Fruit fly (Drosophila melanogaster) whole organism, embryonic: ENCODE data around the gene CG13829.

ENCODE experiments used
- Atf-2 ChIP-seq: fragments of 200-800 bp; sonication (Bioruptor generic); optimal IDR thresholded peaks from 2 replicates; lab custom pipeline; 2016; ENCODE audit warnings: missing biosample characterization, missing genetic modification characterization
- CG10431 ChIP-seq: fragments of 200-800 bp; sonication (Bioruptor generic); optimal IDR thresholded peaks from 3 replicates; lab custom pipeline; 2018; ENCODE audit warnings: missing biosample characterization, mild to moderate bottlenecking, missing genetic modification characterization
- CG10654 ChIP-seq: fragments of 200-800 bp; sonication (Bioruptor generic); optimal IDR thresholded peaks from 2 replicates; lab custom pipeline; 2016; ENCODE audit warnings: missing biosample characterization, missing genetic modification characterization
- CG11560 ChIP-seq: fragments of 200-800 bp; sonication (Bioruptor generic); IDR thresholded peaks from 3 replicates; pipeline ENCODE4 v1.3.6; 2022; ENCODE audit warnings: missing biosample characterization, missing genetic modification characterization
- CG11696 ChIP-seq: fragments of 200-800 bp; sonication (Bioruptor generic); IDR thresholded peaks from 2 replicates; pipeline ENCODE4 v1.3.6; 2022; ENCODE audit warnings: missing biosample characterization, missing genetic modification characterization
- CG13287 ChIP-seq: fragments of 200-800 bp; sonication (Bioruptor generic); IDR thresholded peaks from 2 replicates; pipeline ENCODE4 v1.3.6; 2022; ENCODE audit warnings: missing biosample characterization, missing genetic modification characterization; ENCODE audit not compliant: partially characterized antibody
- CG14667 ChIP-seq: fragments of 200-800 bp; sonication (Bioruptor generic); IDR thresholded peaks from 2 replicates; pipeline ENCODE4 v1.3.6; 2022; ENCODE audit warnings: missing biosample characterization, missing genetic modification characterization
- CG15269 ChIP-seq: fragments of 200-800 bp; sonication (Bioruptor generic); optimal IDR thresholded peaks from 2 replicates; lab custom pipeline; 2018; ENCODE audit warnings: missing biosample characterization, mild to moderate bottlenecking, missing genetic modification characterization, moderate library complexity
- CG15696 ChIP-seq: fragments of 200-800 bp; sonication (Bioruptor generic); optimal IDR thresholded peaks from 2 replicates; lab custom pipeline; 2019; ENCODE audit warnings: missing biosample characterization, mild to moderate bottlenecking, missing genetic modification characterization, moderate library complexity
- CG1647 ChIP-seq: fragments of 200-800 bp; sonication (Bioruptor generic); optimal IDR thresholded peaks from 3 replicates; lab custom pipeline; 2016; ENCODE audit warnings: missing biosample characterization, missing genetic modification characterization
- CG16863 ChIP-seq: fragments of 200-800 bp; sonication (Bioruptor generic); optimal IDR thresholded peaks from 3 replicates; lab custom pipeline; 2016; ENCODE audit warnings: missing biosample characterization, missing genetic modification characterization
- CG17802 ChIP-seq: fragments of 200-800 bp; sonication (Bioruptor generic); optimal IDR thresholded peaks from 2 replicates; lab custom pipeline; 2018; ENCODE audit warnings: missing biosample characterization, mild to moderate bottlenecking, missing genetic modification characterization, moderate library complexity
- CG18011 ChIP-seq: fragments of 200-800 bp; sonication (Bioruptor generic); optimal IDR thresholded peaks from 2 replicates; lab custom pipeline; 2017; ENCODE audit warnings: missing biosample characterization, missing genetic modification characterization, mild to moderate bottlenecking, moderate library complexity, missing genotype
- CG18476 ChIP-seq: fragments of 200-800 bp; sonication (Bioruptor generic); optimal IDR thresholded peaks from 2 replicates; lab custom pipeline; 2016; ENCODE audit warnings: missing biosample characterization, mild to moderate bottlenecking, missing genetic modification characterization
- CG18599 ChIP-seq: fragments of 200-800 bp; sonication (Bioruptor generic); optimal IDR thresholded peaks from 3 replicates; lab custom pipeline; 2017; ENCODE audit warnings: missing biosample characterization, missing genetic modification characterization, mild to moderate bottlenecking, moderate library complexity, missing genetic modification reagents
- CG2889 ChIP-seq: fragments of 200-800 bp; sonication (Bioruptor generic); IDR thresholded peaks from 3 replicates; pipeline ENCODE4 v1.3.6; 2022; ENCODE audit warnings: missing biosample characterization, missing genetic modification characterization
- CG31388 ChIP-seq: fragments of 200-800 bp; sonication (Bioruptor generic); optimal IDR thresholded peaks from 2 replicates; lab custom pipeline; 2016; ENCODE audit warnings: missing biosample characterization, missing genetic modification characterization
- CG31441 ChIP-seq: fragments of 200-800 bp; sonication (Bioruptor generic); IDR thresholded peaks from 2 replicates; pipeline ENCODE4 v1.3.6; 2022; ENCODE audit warnings: missing biosample characterization, missing genetic modification characterization
- CG3407 ChIP-seq: fragments of 200-800 bp; sonication (Bioruptor generic); optimal IDR thresholded peaks from 2 replicates; lab custom pipeline; 2018; ENCODE audit warnings: missing biosample characterization, mild to moderate bottlenecking, missing genetic modification characterization
- CG34422 ChIP-seq: fragments of 200-800 bp; sonication (Bioruptor generic); IDR thresholded peaks from 3 replicates; pipeline ENCODE4 v1.3.6; 2022; ENCODE audit warnings: missing biosample characterization, missing genetic modification characterization
- CG4424 ChIP-seq: fragments of 200-800 bp; sonication (Bioruptor generic); optimal IDR thresholded peaks from 3 replicates; lab custom pipeline; 2016; ENCODE audit warnings: missing biosample characterization, missing genetic modification characterization
- CG4730 ChIP-seq: fragments of 200-800 bp; sonication (Bioruptor generic); IDR thresholded peaks from 2 replicates; pipeline ENCODE4 v1.3.6; 2022; ENCODE audit warnings: missing biosample characterization, missing genetic modification characterization
- CG4854 ChIP-seq: fragments of 200-800 bp; sonication (Bioruptor generic); optimal IDR thresholded peaks from 2 replicates; lab custom pipeline; 2016; ENCODE audit warnings: missing biosample characterization, missing genetic modification characterization, inconsistent platforms
- CG7839 ChIP-seq: fragments of 200-800 bp; sonication (Bioruptor generic); optimal IDR thresholded peaks from 3 replicates; lab custom pipeline; 2018; ENCODE audit warnings: missing biosample characterization, mild to moderate bottlenecking, missing genetic modification characterization, moderate library complexity
- CG8281 ChIP-seq: fragments of 200-800 bp; sonication (Bioruptor generic); optimal IDR thresholded peaks from 2 replicates; lab custom pipeline; 2018; ENCODE audit warnings: missing biosample characterization, mild to moderate bottlenecking, missing genetic modification characterization, moderate library complexity
- CG8765 ChIP-seq: fragments of 200-800 bp; sonication (Bioruptor generic); IDR thresholded peaks from 2 replicates; pipeline ENCODE4 v1.3.6; 2022; ENCODE audit warnings: missing biosample characterization, missing genetic modification characterization
- CHES-1-like ChIP-seq: fragments of 200-800 bp; sonication (Bioruptor generic); optimal IDR thresholded peaks from 2 replicates; lab custom pipeline; 2016; ENCODE audit warnings: missing biosample characterization, missing genetic modification characterization
- Elba2 ChIP-seq: fragments of 200-800 bp; sonication (Bioruptor generic); optimal IDR thresholded peaks from 3 replicates; lab custom pipeline; 2016; ENCODE audit warnings: missing biosample characterization, missing genetic modification characterization
- Hr78 ChIP-seq, 2 experiments: fragments of 200-800 bp in 1 of 2; fragments of >200 bp in 1 of 2; sonication (Bioruptor generic) in 1 of 2; optimal IDR thresholded peaks; 2 replicates each; lab custom pipeline; 2017 to 2019; ENCODE audit warnings: missing biosample characterization in 2 of 2, missing genetic modification characterization in 2 of 2, mild to moderate bottlenecking in 1 of 2, moderate library complexity in 1 of 2
- Oli ChIP-seq: fragments of 200-800 bp; sonication (Bioruptor generic); optimal IDR thresholded peaks from 2 replicates; lab custom pipeline; 2018; ENCODE audit warnings: missing biosample characterization, mild to moderate bottlenecking, missing genetic modification characterization, moderate library complexity
- Ravus ChIP-seq: fragments of 200-800 bp; sonication (Bioruptor generic); IDR thresholded peaks from 2 replicates; pipeline ENCODE4 v1.3.6; 2022; ENCODE audit warnings: missing biosample characterization, missing genetic modification characterization
- amos ChIP-seq: fragments of 200-800 bp; sonication (Bioruptor generic); IDR thresholded peaks from 2 replicates; pipeline ENCODE4 v1.3.6; 2022; ENCODE audit warnings: missing biosample characterization, missing genetic modification characterization; ENCODE audit not compliant: partially characterized antibody
- bbx ChIP-seq: fragments of 200-800 bp; sonication (Bioruptor generic); IDR thresholded peaks from 2 replicates; pipeline ENCODE4 v1.3.6; 2022; ENCODE audit warnings: missing biosample characterization, missing genetic modification characterization; ENCODE audit not compliant: partially characterized antibody
- cad ChIP-seq: fragments of >200 bp; optimal IDR thresholded peaks from 2 replicates; lab custom pipeline; 2017; ENCODE audit warnings: missing biosample characterization, missing genetic modification characterization
- cas ChIP-seq: fragments of 200-800 bp; sonication (Bioruptor generic); IDR thresholded peaks from 2 replicates; pipeline ENCODE4 v1.3.6; 2022; ENCODE audit warnings: missing biosample characterization, missing genetic modification characterization
- en ChIP-seq: fragments of 200-800 bp; sonication (Bioruptor generic); optimal IDR thresholded peaks from 2 replicates; lab custom pipeline; 2016; ENCODE audit warnings: missing biosample characterization, missing genetic modification characterization
- ewg ChIP-seq: fragments of 200-800 bp; sonication (Bioruptor generic); optimal IDR thresholded peaks from 3 replicates; lab custom pipeline; 2017; ENCODE audit warnings: mild to moderate bottlenecking, missing biosample characterization, missing genetic modification reagents, missing genetic modification characterization
- fd102C ChIP-seq: fragments of 200-800 bp; sonication (Bioruptor generic); optimal IDR thresholded peaks from 2 replicates; lab custom pipeline; 2018; ENCODE audit warnings: missing biosample characterization, mild to moderate bottlenecking, missing genetic modification characterization, moderate library complexity
- fd3F ChIP-seq: fragments of 200-800 bp; sonication (Bioruptor generic); optimal IDR thresholded peaks from 2 replicates; lab custom pipeline; 2018; ENCODE audit warnings: missing biosample characterization, mild to moderate bottlenecking, missing genetic modification characterization, moderate library complexity
- grau ChIP-seq: fragments of 200-800 bp; optimal IDR thresholded peaks from 3 replicates; lab custom pipeline; 2019; ENCODE audit warnings: missing biosample characterization, mild to moderate bottlenecking, missing genetic modification characterization, moderate library complexity
- ham ChIP-seq: fragments of 200-800 bp; sonication (Bioruptor generic); IDR thresholded peaks from 2 replicates; pipeline ENCODE4 v1.3.6; 2022; ENCODE audit warnings: missing biosample characterization, missing genetic modification characterization
- odd ChIP-seq: fragments of 200-800 bp; sonication (Bioruptor generic); optimal IDR thresholded peaks from 2 replicates; lab custom pipeline; 2017; ENCODE audit warnings: missing biosample characterization, mild to moderate bottlenecking, missing genetic modification characterization
- phol ChIP-seq: fragments of 200-800 bp; sonication (Bioruptor generic); optimal IDR thresholded peaks from 3 replicates; lab custom pipeline; 2018; ENCODE audit warnings: missing biosample characterization, mild to moderate bottlenecking, missing genetic modification characterization, moderate library complexity
- pita ChIP-seq: fragments of 200-800 bp; sonication (Bioruptor generic); optimal IDR thresholded peaks from 2 replicates; lab custom pipeline; 2017; ENCODE audit warnings: missing biosample characterization, mild to moderate bottlenecking, missing genetic modification characterization
- ro ChIP-seq: fragments of 200-800 bp; sonication (Bioruptor generic); IDR thresholded peaks from 2 replicates; pipeline ENCODE4 v1.3.6; 2022; ENCODE audit warnings: missing biosample characterization, missing genetic modification characterization
- run ChIP-seq: fragments of 200-800 bp; sonication (Bioruptor generic); optimal IDR thresholded peaks from 3 replicates; lab custom pipeline; 2018; ENCODE audit warnings: missing biosample characterization, mild to moderate bottlenecking, missing genetic modification characterization
- sima ChIP-seq: fragments of 200-800 bp; sonication (Bioruptor generic); optimal IDR thresholded peaks from 2 replicates; lab custom pipeline; 2016; ENCODE audit warnings: missing biosample characterization, missing genetic modification characterization
- slou ChIP-seq: fragments of 200-800 bp; sonication (Bioruptor generic); optimal IDR thresholded peaks from 3 replicates; lab custom pipeline; 2016; ENCODE audit warnings: missing biosample characterization, missing genetic modification characterization
- sug ChIP-seq: fragments of 200-800 bp; optimal IDR thresholded peaks from 2 replicates; lab custom pipeline; 2019; ENCODE audit warnings: missing biosample characterization, mild to moderate bottlenecking, missing genetic modification characterization, moderate library complexity
- wek ChIP-seq: fragments of 200-800 bp; sonication (Bioruptor generic); optimal IDR thresholded peaks from 3 replicates; lab custom pipeline; 2018; ENCODE audit warnings: missing biosample characterization, mild to moderate bottlenecking, missing genetic modification characterization, moderate library complexity
- zfh1 ChIP-seq: fragments of 200-800 bp; sonication (Bioruptor generic); IDR thresholded peaks from 3 replicates; pipeline ENCODE4 v1.3.6; 2022; ENCODE audit warnings: missing biosample characterization, missing genetic modification characterization

CG13829 gene

DNA sequence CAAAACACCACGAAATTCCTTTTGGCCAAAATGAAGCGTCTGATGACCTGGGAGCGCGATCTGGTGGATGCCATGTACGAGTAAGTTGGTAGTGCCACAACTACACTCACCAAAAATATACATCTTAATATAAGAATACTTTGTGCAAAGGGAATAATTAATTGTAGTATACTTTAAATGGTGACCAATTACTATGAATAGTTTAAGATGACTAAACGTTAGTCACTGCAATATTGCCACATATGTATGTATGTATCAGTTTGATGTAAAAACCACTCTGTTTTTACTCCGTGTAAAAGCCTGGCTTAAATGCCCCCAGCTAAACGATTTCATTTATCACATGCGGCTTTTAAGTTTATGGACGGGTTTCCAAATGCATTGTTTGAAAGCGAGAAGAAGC lies 13.6 kb upstream of the CG13829 start (continued):
- TF ChIP-seq fd102C: no peak
- TF ChIP-seq Atf-2: no peak
- TF ChIP-seq pita (GFP tag; lab: Kevin White, UChicago): no peak
- no peak for TF ChIP-seq sima (GFP tag; lab: Kevin White, UChicago)
- TF ChIP-seq CHES-1-like (GFP tag; lab: Kevin White, UChicago): no peak
- TF ChIP-seq run (tag; lab: Kevin White, UChicago): no peak
- peak; percentile 55 for TF ChIP-seq grau
- peak; percentile 3 for TF ChIP-seq CG18599 (GFP tag; lab: Kevin White, UChicago)
- TF ChIP-seq CG13287 (GFP tag; lab: Robert Waterston, UW): no peak
- no peak for TF ChIP-seq fd3F
- TF ChIP-seq CG15269 (tag; lab: Kevin White, UChicago): peak; percentile 42
- TF ChIP-seq ewg (GFP tag; lab: Kevin White, UChicago): peak; percentile 57
- no peak; the same call in 1 of the 2 replicates for TF ChIP-seq CG31441 (GFP tag; lab: Robert Waterston, UW)
- peak; percentile 76 for TF ChIP-seq Oli (tag; lab: Kevin White, UChicago)
- no peak for TF ChIP-seq ham (GFP tag; lab: Robert Waterston, UW)
- TF ChIP-seq phol (tag; lab: Kevin White, UChicago): peak; percentile 39
- no peak for TF ChIP-seq CG34422 (GFP tag; lab: Robert Waterston, UW)
- no peak for TF ChIP-seq cas
- no peak for TF ChIP-seq CG18011 (GFP tag; lab: Kevin White, UChicago)
- no peak for TF ChIP-seq sug (tag; lab: Kevin White, UChicago)
- TF ChIP-seq CG10431 (GFP tag; lab: Kevin White, UChicago): no peak
- TF ChIP-seq zfh1 (GFP tag; lab: Robert Waterston, UW): no peak
- TF ChIP-seq CG1647 (GFP tag; lab: Kevin White, UChicago): no peak
- TF ChIP-seq CG17802 (tag; lab: Kevin White, UChicago): no peak
- no peak for TF ChIP-seq CG2889 (GFP tag; lab: Robert Waterston, UW)
- TF ChIP-seq CG7839 (tag; lab: Kevin White, UChicago): peak; percentile 53
- no peak for TF ChIP-seq CG8765 (GFP tag; lab: Robert Waterston, UW)
- TF ChIP-seq CG11560 (tag; lab: Robert Waterston, UW): no peak
- TF ChIP-seq CG31388: no peak
- no peak for TF ChIP-seq CG11696 (GFP tag; lab: Robert Waterston, UW)
- TF ChIP-seq CG18476 (GFP tag; lab: Kevin White, UChicago): no peak
- no peak for TF ChIP-seq CG14667 (GFP tag; lab: Robert Waterston, UW)
- peak; percentile 10 for TF ChIP-seq CG16863 (GFP tag; lab: Kevin White, UChicago)
- TF ChIP-seq CG3407 (GFP tag; lab: Kevin White, UChicago): no peak
- no peak for TF ChIP-seq slou (GFP tag; lab: Kevin White, UChicago)
- TF ChIP-seq CG10654 (GFP tag; lab: Kevin White, UChicago): no peak
- no peak for TF ChIP-seq amos
- TF ChIP-seq ro (GFP tag; lab: Robert Waterston, UW): no peak
- TF ChIP-seq CG4730 (GFP tag; lab: Robert Waterston, UW): 0 out of 2 replicates have a peak, but pooled peaks have one; percentile 13
- no peak for TF ChIP-seq odd
- TF ChIP-seq CG4424 (GFP tag; lab: Kevin White, UChicago): peak; percentile 62
- TF ChIP-seq CG15696 (tag; lab: Kevin White, UChicago): no peak
- no peak for TF ChIP-seq Hr78 (GFP tag; optimal IDR thresholded peaks at IDR 0.05; lab: Kevin White, UChicago)
- TF ChIP-seq Ravus (GFP tag; lab: Robert Waterston, UW): no peak
- TF ChIP-seq CG8281: peak; percentile 8
- no peak for TF ChIP-seq en (GFP tag; lab: Kevin White, UChicago)
- TF ChIP-seq wek (GFP tag; lab: Kevin White, UChicago): no peak
- no peak for TF ChIP-seq CG4854 (GFP tag; lab: Kevin White, UChicago)
- no peak for TF ChIP-seq Elba2 (GFP tag; lab: Kevin White, UChicago)
- no peak for TF ChIP-seq bbx (GFP tag; lab: Robert Waterston, UW)
- no peak for TF ChIP-seq cad (GFP tag; lab: Kevin White, UChicago)
